Worm (Caenorhabditis elegans) whole organism, L4 larva: ENCODE measurements around the gene mig-23.

Source experiments
- ceh-28 ChIP-seq: fragments of 150-350 bp; optimal IDR thresholded peaks from 2 replicates; lab custom pipeline; 2014; ENCODE audit warnings: missing biosample characterization, missing genetic modification reagents, missing genetic modification characterization
- ctbp-1 ChIP-seq: fragments of 200-800 bp; sonication (Bioruptor generic); IDR thresholded peaks from 2 replicates; pipeline ENCODE4 v1.3.6; 2022; ENCODE audit warnings: missing genetic modification reagents, missing genetic modification characterization, missing compliant biosample characterization
- fkh-10 ChIP-seq: fragments of 150-350 bp; optimal IDR thresholded peaks from 2 replicates; lab custom pipeline; 2014; ENCODE audit warnings: missing biosample characterization, missing genetic modification reagents, missing genetic modification characterization
- fos-1 ChIP-seq: fragments of 150-350 bp; optimal IDR thresholded peaks from 2 replicates; lab custom pipeline; 2014; ENCODE audit warnings: missing biosample characterization, missing genetic modification characterization
- lin-13 ChIP-seq: fragments of 150-350 bp; optimal IDR thresholded peaks from 2 replicates; lab custom pipeline; 2014; ENCODE audit warnings: missing biosample characterization, missing genetic modification reagents, missing genetic modification characterization
- mdl-1 ChIP-seq, 2 experiments: fragments of 150-350 bp in 1 of 2; sonication (generic microtip) in 1 of 2; optimal IDR thresholded peaks; 2 replicates each; lab custom pipeline; 2014 to 2017; ENCODE audit warnings: missing biosample characterization in 2 of 2, missing genetic modification characterization in 2 of 2
- nhr-237 ChIP-seq: sonication (generic microtip); optimal IDR thresholded peaks from 2 replicates; lab custom pipeline; 2017; ENCODE audit warnings: missing biosample characterization, missing genetic modification characterization
- nhr-76 ChIP-seq: fragments of 150-350 bp; optimal IDR thresholded peaks from 2 replicates; lab custom pipeline; 2014; ENCODE audit warnings: missing biosample characterization, missing genetic modification characterization
- snpc-4 ChIP-seq: fragments of 150-350 bp; optimal IDR thresholded peaks from 2 replicates; lab custom pipeline; 2014; ENCODE audit warnings: missing biosample characterization, missing genetic modification characterization

ce11 chrX:5956130-5956529 is 7.5 kb upstream of the mig-23 start:
- TF ChIP-seq ctbp-1 (GFP tag; lab: Robert Waterston, UW) = no peak
- no peak for TF ChIP-seq mdl-1 (tag; optimal IDR thresholded peaks at IDR 0.05; lab: Kevin White, UChicago)
- TF ChIP-seq fkh-10 (GFP tag; lab: Kevin White, UChicago) = no peak
- no peak for TF ChIP-seq snpc-4 (tag; lab: Kevin White, UChicago)
- no peak for TF ChIP-seq ceh-28
- TF ChIP-seq lin-13 (GFP tag; lab: Kevin White, UChicago) = no peak
- TF ChIP-seq nhr-76 = no peak
- TF ChIP-seq fos-1 (tag; lab: Kevin White, UChicago) = no peak
- TF ChIP-seq nhr-237 (tag; lab: Kevin White, UChicago) = no peak
